Worm (Caenorhabditis elegans): ENCODE data around the gene swsn-3.
A peak's percentile ranks its signal among the peaks of the same experiment; 100 is the strongest.

The swsn-3 gene

ce11 chrIII:2739469-2739868 lies 29.0 kb downstream of the swsn-3 start, which contains the start of gene cest-25 (continued):
- no peak for TF ChIP-seq F37D6.2 (tag; optimal IDR thresholded peaks at IDR 0.05)

ce11 chrIII:2733606-2734183 lies 34.8 kb downstream of the swsn-3 start, which contains the start of gene Y71H2AM.12:
Gene Y71H2AM.12 (minus strand): TSS chrIII:2734091.
- TF ChIP-seq hlh-11 (tag; optimal IDR thresholded peaks at IDR 0.05) (peak; percentile 61), aly-2 (tag; optimal IDR thresholded peaks at IDR 0.05) (no peak), ZK546.5 (tag; optimal IDR thresholded peaks at IDR 0.05) (no peak), aha-1 (tag) (peak; percentile 35), nhr-25 (tag; optimal IDR thresholded peaks at IDR 0.05; ENCODE audit: borderline replicate concordance, insufficient read depth) (no peak), snpc-4 (tag; optimal IDR thresholded peaks at IDR 0.05) (no peak), D1046.2 (GFP tag; IDR thresholded peaks at IDR 0.05) (no peak), Y48G9A.11 (GFP tag; IDR thresholded peaks at IDR 0.05) (no peak), tra-1 (GFP tag; IDR thresholded peaks at IDR 0.05) (0 out of 2 replicates have a peak, but pooled peaks have one; percentile 55), attf-4 (tag; optimal IDR thresholded peaks at IDR 0.05) (no peak), nhr-42 (GFP tag; IDR thresholded peaks at IDR 0.05) (no peak), nhr-77 (tag; optimal IDR thresholded peaks at IDR 0.05) (peak; percentile 44), unc-130 (GFP tag; optimal IDR thresholded peaks at IDR 0.05) (no peak), nhr-28 (tag; optimal IDR thresholded peaks at IDR 0.05) (peak; percentile 30), hmg-1.1 (GFP tag; IDR thresholded peaks at IDR 0.05) (no peak), Y105C5A.15 (GFP tag; IDR thresholded peaks at IDR 0.05) (no peak), pqm-1 (tag; optimal IDR thresholded peaks at IDR 0.05) (peak; percentile 34), lin-1 (GFP tag; IDR thresholded peaks at IDR 0.05) (peak; percentile 6; the same call in 1 of the 2 replicates), daf-19 (GFP tag; conservative IDR thresholded peaks at IDR 0.05) (no peak), ceh-62 (tag; optimal IDR thresholded peaks at IDR 0.05) (no peak), daf-16 (GFP tag; optimal IDR thresholded peaks at IDR 0.05) (no peak), daf-16 (tag; optimal IDR thresholded peaks at IDR 0.05) (peak; percentile 25), ztf-11 (tag; optimal IDR thresholded peaks at IDR 0.05) (no peak), nhr-237 (tag; optimal IDR thresholded peaks at IDR 0.05) (no peak), vab-7 (GFP tag; IDR thresholded peaks at IDR 0.05) (no peak), dve-1 (tag; optimal IDR thresholded peaks at IDR 0.05; ENCODE audit: insufficient read depth) (peak; percentile 40), spr-3 (GFP tag; optimal IDR thresholded peaks at IDR 0.05) (no peak), dmd-6 (GFP tag; IDR thresholded peaks at IDR 0.05) (peak; percentile 62), lin-29 (GFP tag; IDR thresholded peaks at IDR 0.05) (no peak), lim-7 (GFP tag; IDR thresholded peaks at IDR 0.05) (no peak), tag-97 (GFP tag; IDR thresholded peaks at IDR 0.05) (no peak), ZK337.2 (GFP tag; IDR thresholded peaks at IDR 0.05) (no peak), nhr-48 (tag; optimal IDR thresholded peaks at IDR 0.05) (peak; percentile 12), nhr-111 (GFP tag; optimal IDR thresholded peaks at IDR 0.05) (no peak)

DNA sequence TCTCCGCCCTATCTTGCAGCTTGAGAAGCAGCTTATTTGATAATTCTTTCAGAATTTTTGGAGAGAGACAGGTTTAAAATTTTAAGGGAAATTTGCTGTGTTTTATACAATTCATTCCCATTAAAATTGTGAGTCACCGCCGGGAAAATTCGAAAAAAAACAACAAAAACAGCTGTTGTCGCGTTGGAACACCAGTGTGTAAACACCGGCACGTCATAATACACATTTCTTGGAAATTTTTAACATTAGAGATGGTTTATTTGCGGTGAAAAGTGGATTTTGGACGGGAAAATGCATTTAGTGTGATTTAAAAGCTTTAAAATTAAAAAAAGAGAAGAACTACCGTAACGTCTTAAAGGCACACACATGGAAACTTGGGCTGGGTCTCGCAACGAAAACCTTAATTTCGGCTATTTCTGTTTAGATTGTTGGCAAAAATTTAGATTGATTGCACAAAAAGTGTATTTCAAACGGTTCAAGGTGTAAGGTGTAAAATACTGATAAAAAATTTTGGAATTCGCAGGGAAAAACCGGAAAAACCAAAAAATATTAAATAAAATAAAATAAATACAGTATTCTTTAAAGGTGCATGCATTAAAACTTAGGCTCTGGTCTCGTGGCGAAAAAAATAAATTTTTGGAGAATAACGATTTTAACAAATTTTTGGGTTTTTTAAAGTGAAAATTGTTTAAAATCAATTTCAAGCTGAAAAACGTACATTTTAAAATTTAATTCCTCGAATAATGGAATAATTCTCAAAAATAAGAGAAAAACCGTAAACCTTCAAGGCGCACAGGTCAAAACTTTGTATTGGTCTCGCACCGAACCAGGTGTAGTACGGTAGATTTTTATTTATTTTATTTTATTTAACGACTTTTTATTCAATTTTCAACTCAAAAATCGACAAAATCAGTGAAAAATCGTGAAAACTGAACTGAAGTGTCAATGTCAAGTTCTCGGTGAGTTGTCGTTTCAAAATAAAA lies 43.0 kb downstream of the swsn-3 start, which contains the start of gene cosa-1:
cosa-1 (plus strand) TSS at position 896 of the 983 bp plus-strand sequence.
- peak; percentile 69 for TF ChIP-seq hlh-11 (tag; optimal IDR thresholded peaks at IDR 0.05)
- 0 out of 2 replicates have a peak, but pooled peaks have one; percentile 28 for TF ChIP-seq lin-38 (GFP tag; IDR thresholded peaks at IDR 0.05)
- TF ChIP-seq daf-16 (GFP tag; optimal IDR thresholded peaks at IDR 0.05), result peak in 1 of 2 experiments; percentile 13
- TF ChIP-seq daf-16 (tag; optimal IDR thresholded peaks at IDR 0.05), result no peak
- no peak for TF ChIP-seq pqm-1 (tag; optimal IDR thresholded peaks at IDR 0.05)
- TF ChIP-seq unc-130 (GFP tag; optimal IDR thresholded peaks at IDR 0.05), result peak; percentile 63
- no peak for TF ChIP-seq ceh-32 (tag; optimal IDR thresholded peaks at IDR 0.05; ENCODE audit: poor library complexity)
- peak; percentile 17 for TF ChIP-seq dve-1 (tag; optimal IDR thresholded peaks at IDR 0.05; ENCODE audit: insufficient read depth)
- TF ChIP-seq F49E8.2 (tag; optimal IDR thresholded peaks at IDR 0.05; ENCODE audit: borderline replicate concordance), result peak; percentile 86
- no peak for TF ChIP-seq zip-11 (GFP tag; IDR thresholded peaks at IDR 0.05)
